Fruit fly (Drosophila melanogaster) whole organism, embryonic: ENCODE results near the gene CG13928.

Experiments used
- B-H1 ChIP-seq: fragments of 200-800 bp; sonication (Bioruptor generic); IDR thresholded peaks from 3 replicates; pipeline ENCODE4 v1.3.6; 2022; ENCODE audit warnings: missing biosample characterization, missing genetic modification characterization
- C15 ChIP-seq: fragments of 200-800 bp; sonication (Bioruptor generic); IDR thresholded peaks from 3 replicates; pipeline ENCODE4 v1.3.6; 2022; ENCODE audit warnings: missing biosample characterization, missing genetic modification characterization
- CG10267 ChIP-seq: fragments of 200-800 bp; sonication (Bioruptor generic); optimal IDR thresholded peaks from 2 replicates; lab custom pipeline; 2018; ENCODE audit warnings: missing biosample characterization, mild to moderate bottlenecking, missing genetic modification characterization, moderate library complexity
- CG12219 ChIP-seq: fragments of 200-800 bp; sonication (Bioruptor generic); optimal IDR thresholded peaks from 3 replicates; lab custom pipeline; 2018; ENCODE audit warnings: missing biosample characterization, mild to moderate bottlenecking, missing genetic modification characterization
- CG12391 ChIP-seq: fragments of 200-800 bp; sonication (Bioruptor generic); optimal IDR thresholded peaks from 3 replicates; lab custom pipeline; 2018; ENCODE audit warnings: missing biosample characterization, mild to moderate bottlenecking, missing genetic modification characterization, moderate library complexity
- CG13296 ChIP-seq: fragments of 200-800 bp; sonication (Bioruptor generic); optimal IDR thresholded peaks from 3 replicates; lab custom pipeline; 2018; ENCODE audit warnings: missing biosample characterization, mild to moderate bottlenecking, missing genetic modification characterization
- CG32772 ChIP-seq: fragments of 200-800 bp; sonication (Bioruptor generic); IDR thresholded peaks from 2 replicates; pipeline ENCODE4 v1.3.6; 2022; ENCODE audit warnings: missing biosample characterization, missing genetic modification characterization
- CG3847 ChIP-seq: fragments of 200-800 bp; sonication (Bioruptor generic); IDR thresholded peaks from 2 replicates; pipeline ENCODE4 v1.3.6; 2022; ENCODE audit warnings: missing biosample characterization, missing genetic modification characterization
- CG5180 ChIP-seq: fragments of 200-800 bp; sonication (Bioruptor generic); optimal IDR thresholded peaks from 3 replicates; lab custom pipeline; 2017; ENCODE audit warnings: missing biosample characterization, missing genetic modification characterization, mild to moderate bottlenecking, moderate library complexity, missing genetic modification reagents
- CG6854 ChIP-seq: fragments of 200-800 bp; sonication (Bioruptor generic); optimal IDR thresholded peaks from 3 replicates; lab custom pipeline; 2017; ENCODE audit warnings: missing biosample characterization, mild to moderate bottlenecking, missing genetic modification characterization
- CG7372 ChIP-seq: fragments of 200-800 bp; sonication (Bioruptor generic); IDR thresholded peaks from 2 replicates; pipeline ENCODE4 v1.3.6; 2022; ENCODE audit warnings: missing biosample characterization, missing genetic modification characterization
- CG7556 ChIP-seq: fragments of 200-800 bp; sonication (Bioruptor generic); optimal IDR thresholded peaks from 2 replicates; lab custom pipeline; 2017; ENCODE audit warnings: missing biosample characterization, mild to moderate bottlenecking, missing genetic modification characterization
- CG7963 ChIP-seq: fragments of 200-800 bp; sonication (Bioruptor generic); IDR thresholded peaks from 3 replicates; pipeline ENCODE4 v1.3.6; 2022; ENCODE audit warnings: missing biosample characterization, missing genetic modification characterization; ENCODE audit not compliant: partially characterized antibody
- CG9932 ChIP-seq: fragments of 200-800 bp; sonication (Bioruptor generic); IDR thresholded peaks from 2 replicates; pipeline ENCODE4 v1.3.6; 2022; ENCODE audit warnings: missing biosample characterization, missing genetic modification characterization
- HLH4C ChIP-seq: fragments of 200-800 bp; sonication (Bioruptor generic); IDR thresholded peaks from 3 replicates; pipeline ENCODE4 v1.3.6; 2022; ENCODE audit warnings: missing biosample characterization, missing genetic modification characterization; ENCODE audit not compliant: partially characterized antibody
- Hand ChIP-seq: fragments of 200-800 bp; sonication (Bioruptor generic); optimal IDR thresholded peaks from 2 replicates; lab custom pipeline; 2017; ENCODE audit warnings: mild to moderate bottlenecking, missing biosample characterization, missing genetic modification reagents, missing genetic modification characterization
- HmgD ChIP-seq: fragments of 200-800 bp; sonication (Bioruptor generic); optimal IDR thresholded peaks from 3 replicates; lab custom pipeline; 2016; ENCODE audit warnings: missing biosample characterization, missing genetic modification characterization
- Hmr ChIP-seq: fragments of 200-800 bp; sonication (Bioruptor generic); optimal IDR thresholded peaks from 3 replicates; lab custom pipeline; 2017; ENCODE audit warnings: mild to moderate bottlenecking, missing biosample characterization, missing genetic modification reagents, missing genetic modification characterization
- Hmx ChIP-seq: fragments of 200-800 bp; sonication (Bioruptor generic); optimal IDR thresholded peaks from 2 replicates; lab custom pipeline; 2016; ENCODE audit warnings: missing biosample characterization, missing genetic modification characterization
- Neu2 ChIP-seq: fragments of 200-800 bp; sonication (Bioruptor generic); optimal IDR thresholded peaks from 3 replicates; lab custom pipeline; 2016; ENCODE audit warnings: missing biosample characterization, missing genetic modification characterization, borderline replicate concordance
- Oli ChIP-seq: fragments of 200-800 bp; sonication (Bioruptor generic); optimal IDR thresholded peaks from 2 replicates; lab custom pipeline; 2018; ENCODE audit warnings: missing biosample characterization, mild to moderate bottlenecking, missing genetic modification characterization, moderate library complexity
- Opbp ChIP-seq: fragments of 200-800 bp; sonication (Bioruptor generic); IDR thresholded peaks from 3 replicates; pipeline ENCODE4 v1.3.6; 2022; ENCODE audit warnings: missing biosample characterization, missing genetic modification characterization; ENCODE audit not compliant: partially characterized antibody
- Optix ChIP-seq: fragments of 200-800 bp; sonication (Bioruptor generic); IDR thresholded peaks from 3 replicates; pipeline ENCODE4 v1.3.6; 2022; ENCODE audit warnings: missing biosample characterization, missing genetic modification characterization
- Poxn ChIP-seq: fragments of 200-800 bp; sonication (Bioruptor generic); IDR thresholded peaks from 2 replicates; pipeline ENCODE4 v1.3.6; 2022; ENCODE audit warnings: missing biosample characterization, missing genetic modification characterization
- Rx ChIP-seq: fragments of 200-800 bp; sonication (Bioruptor generic); IDR thresholded peaks from 2 replicates; pipeline ENCODE4 v1.3.6; 2022; ENCODE audit warnings: missing biosample characterization, missing genetic modification characterization
- Scr ChIP-seq: fragments of 200-800 bp; sonication (Bioruptor generic); IDR thresholded peaks from 2 replicates; pipeline ENCODE4 v1.3.6; 2022; ENCODE audit warnings: missing biosample characterization, missing genetic modification characterization; ENCODE audit not compliant: partially characterized antibody
- Xbp1 ChIP-seq: fragments of 200-800 bp; sonication (Bioruptor generic); optimal IDR thresholded peaks from 3 replicates; lab custom pipeline; 2016; ENCODE audit warnings: missing biosample characterization, mild to moderate bottlenecking, missing genetic modification characterization
- bbx ChIP-seq: fragments of 200-800 bp; sonication (Bioruptor generic); IDR thresholded peaks from 2 replicates; pipeline ENCODE4 v1.3.6; 2022; ENCODE audit warnings: missing biosample characterization, missing genetic modification characterization; ENCODE audit not compliant: partially characterized antibody
- bcd ChIP-seq: fragments of 200-800 bp; sonication (Bioruptor generic); optimal IDR thresholded peaks from 2 replicates; lab custom pipeline; 2017; ENCODE audit warnings: missing biosample characterization, mild to moderate bottlenecking, missing genetic modification characterization
- corto ChIP-seq: fragments of 200-800 bp; sonication (Bioruptor generic); optimal IDR thresholded peaks from 2 replicates; lab custom pipeline; 2016; ENCODE audit warnings: missing biosample characterization, mild to moderate bottlenecking, missing genetic modification characterization, moderate library complexity
- da ChIP-seq: fragments of 200-800 bp; sonication (Bioruptor generic); optimal IDR thresholded peaks from 2 replicates; lab custom pipeline; 2016; ENCODE audit warnings: missing biosample characterization, missing genetic modification characterization
- fd3F ChIP-seq: fragments of 200-800 bp; sonication (Bioruptor generic); optimal IDR thresholded peaks from 2 replicates; lab custom pipeline; 2018; ENCODE audit warnings: missing biosample characterization, mild to moderate bottlenecking, missing genetic modification characterization, moderate library complexity
- ftz-f1 ChIP-seq: fragments of 200-800 bp; sonication (Bioruptor generic); optimal IDR thresholded peaks from 2 replicates; lab custom pipeline; 2016; ENCODE audit warnings: missing biosample characterization, missing genetic modification characterization
- gro ChIP-seq: fragments of 200-800 bp; sonication (Bioruptor generic); optimal IDR thresholded peaks from 2 replicates; lab custom pipeline; 2016; ENCODE audit warnings: missing biosample characterization, missing genetic modification characterization
- luna ChIP-seq: fragments of 200-800 bp; sonication (Bioruptor generic); optimal IDR thresholded peaks from 2 replicates; lab custom pipeline; 2016; ENCODE audit warnings: missing biosample characterization, missing genetic modification characterization
- mam ChIP-seq: fragments of 200-800 bp; sonication (Bioruptor generic); optimal IDR thresholded peaks from 3 replicates; lab custom pipeline; 2016; ENCODE audit warnings: missing biosample characterization, missing genetic modification characterization
- mirr ChIP-seq: fragments of 200-800 bp; sonication (Bioruptor generic); optimal IDR thresholded peaks from 3 replicates; lab custom pipeline; 2018; ENCODE audit warnings: missing biosample characterization, mild to moderate bottlenecking, missing genetic modification characterization
- p53 ChIP-seq: fragments of 200-800 bp; sonication (Bioruptor generic); optimal IDR thresholded peaks from 2 replicates; lab custom pipeline; 2016; ENCODE audit warnings: missing biosample characterization, missing genetic modification characterization
- phol ChIP-seq: fragments of 200-800 bp; sonication (Bioruptor generic); optimal IDR thresholded peaks from 3 replicates; lab custom pipeline; 2018; ENCODE audit warnings: missing biosample characterization, mild to moderate bottlenecking, missing genetic modification characterization, moderate library complexity
- pita ChIP-seq: fragments of 200-800 bp; sonication (Bioruptor generic); optimal IDR thresholded peaks from 2 replicates; lab custom pipeline; 2017; ENCODE audit warnings: missing biosample characterization, mild to moderate bottlenecking, missing genetic modification characterization
- prd ChIP-seq, 3 experiments: fragments of >200 bp in 2 of 3; fragments of 200-800 bp in 1 of 3; sonication (Bioruptor generic) in 1 of 3; optimal IDR thresholded peaks in 2 of 3; IDR thresholded peaks in 1 of 3; 2 replicates in 2 of 3; 3 replicates in 1 of 3; pipeline versions ENCODE4 v1.3.6 to Lab custom; 2017 to 2022; ENCODE audit warnings: missing biosample characterization in 1 of 3, missing genetic modification characterization in 1 of 3
- pzg ChIP-seq: fragments of 200-800 bp; sonication (Bioruptor generic); optimal IDR thresholded peaks from 3 replicates; lab custom pipeline; 2018; ENCODE audit warnings: missing biosample characterization, mild to moderate bottlenecking, missing genetic modification characterization, moderate library complexity
- repo ChIP-seq: fragments of 200-800 bp; sonication (Bioruptor generic); optimal IDR thresholded peaks from 2 replicates; lab custom pipeline; 2016; ENCODE audit warnings: missing biosample characterization, missing genetic modification characterization
- scrt ChIP-seq: fragments of 200-800 bp; sonication (Bioruptor generic); optimal IDR thresholded peaks from 2 replicates; lab custom pipeline; 2018; ENCODE audit warnings: missing biosample characterization, mild to moderate bottlenecking, missing genetic modification characterization, moderate library complexity
- sd ChIP-seq: fragments of 200-800 bp; sonication (Bioruptor generic); optimal IDR thresholded peaks from 3 replicates; lab custom pipeline; 2018; ENCODE audit warnings: missing biosample characterization, mild to moderate bottlenecking, missing genetic modification characterization, moderate library complexity
- sug ChIP-seq: fragments of 200-800 bp; optimal IDR thresholded peaks from 2 replicates; lab custom pipeline; 2019; ENCODE audit warnings: missing biosample characterization, mild to moderate bottlenecking, missing genetic modification characterization, moderate library complexity
- trem ChIP-seq: fragments of 200-800 bp; optimal IDR thresholded peaks from 3 replicates; lab custom pipeline; 2019; ENCODE audit warnings: missing biosample characterization, mild to moderate bottlenecking, missing genetic modification characterization, moderate library complexity
- trh ChIP-seq: fragments of 200-800 bp; sonication (Bioruptor generic); optimal IDR thresholded peaks from 2 replicates; lab custom pipeline; 2016; ENCODE audit warnings: missing biosample characterization, missing genetic modification characterization
- vvl ChIP-seq: fragments of 200-800 bp; sonication (Bioruptor generic); IDR thresholded peaks from 2 replicates; pipeline ENCODE4 v1.3.6; 2022; ENCODE audit warnings: missing biosample characterization, missing genetic modification characterization

Gene CG13928

DNA sequence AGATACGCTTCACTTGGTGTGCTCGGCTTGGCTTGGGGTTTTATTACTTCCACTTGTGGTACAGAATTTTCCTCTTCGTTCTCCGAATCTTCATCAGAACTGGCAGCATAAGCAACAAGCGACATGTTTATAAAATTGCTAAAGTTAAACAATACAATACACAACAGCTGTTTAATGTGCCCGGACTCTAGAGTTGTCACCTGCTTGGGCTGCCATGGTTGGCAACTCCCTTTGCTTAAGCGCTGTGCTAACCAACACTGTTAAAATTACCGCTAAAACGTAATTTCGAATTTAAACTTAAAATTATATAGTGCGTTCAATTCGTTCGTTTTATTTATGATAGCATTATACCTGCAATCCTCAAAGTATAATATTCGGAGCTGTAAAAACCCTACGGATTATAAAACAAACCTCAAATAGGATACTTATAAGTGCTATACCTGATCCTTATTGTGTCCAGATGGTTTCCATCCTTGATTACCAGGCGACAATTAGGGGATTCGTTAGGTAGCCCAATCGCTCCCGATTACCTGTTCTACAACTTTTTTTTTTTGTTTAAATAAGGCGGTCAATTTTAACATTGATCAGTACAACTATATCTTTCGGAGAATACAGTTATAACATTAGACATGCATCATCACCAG lies 19.2 kb upstream of the CG13928 start, which contains the start of the genes CG17249 and Bro (continued):
- peak; percentile 68 for TF ChIP-seq CG9932 (GFP tag; lab: Robert Waterston, UW)
- TF ChIP-seq mam (GFP tag; lab: Kevin White, UChicago) = peak; percentile 21
- no peak for TF ChIP-seq HLH4C
- no peak for TF ChIP-seq CG13296 (GFP tag; lab: Kevin White, UChicago)
- TF ChIP-seq CG3847 (GFP tag; lab: Robert Waterston, UW) = peak; percentile 93
- peak; percentile 36 for TF ChIP-seq sug (tag; lab: Kevin White, UChicago)
- TF ChIP-seq p53 (GFP tag; lab: Kevin White, UChicago) = no peak
- TF ChIP-seq repo = no peak
- TF ChIP-seq fd3F (GFP tag; lab: Kevin White, UChicago) = no peak
- peak; percentile 62 for TF ChIP-seq scrt (GFP tag; lab: Kevin White, UChicago)
- TF ChIP-seq bbx = no peak
- no peak for TF ChIP-seq Hmx (GFP tag; lab: Kevin White, UChicago)
- no peak for TF ChIP-seq CG7556
- TF ChIP-seq pzg (GFP tag; lab: Kevin White, UChicago) = peak; percentile 93
- 0 out of 3 replicates have a peak, but pooled peaks have one; percentile 11 for TF ChIP-seq C15 (GFP tag; lab: Robert Waterston, UW)
- no peak for TF ChIP-seq ftz-f1 (GFP tag; lab: Kevin White, UChicago)
- TF ChIP-seq Rx (GFP tag; lab: Robert Waterston, UW) = no peak
- peak; percentile 19 for TF ChIP-seq CG12391 (tag; lab: Kevin White, UChicago)
- TF ChIP-seq Hand (GFP tag; lab: Kevin White, UChicago) = no peak
- peak; percentile 72 for TF ChIP-seq vvl (GFP tag; lab: Robert Waterston, UW)
- TF ChIP-seq da (GFP tag; lab: Kevin White, UChicago) = no peak
- TF ChIP-seq Neu2 = no peak
- TF ChIP-seq Opbp = peak; percentile 52; the same call in 1 of the 3 replicates
- no peak for TF ChIP-seq Optix (GFP tag; lab: Robert Waterston, UW)
- peak; percentile 68 for TF ChIP-seq Xbp1 (GFP tag; lab: Kevin White, UChicago)
- TF ChIP-seq CG10267 (tag; lab: Kevin White, UChicago) = peak; percentile 98
- no peak for TF ChIP-seq Oli (tag; lab: Kevin White, UChicago)
- TF ChIP-seq Scr = peak; percentile 25; the same call in 1 of the 2 replicates
- TF ChIP-seq CG5180 (GFP tag; lab: Kevin White, UChicago) = no peak
- TF ChIP-seq mirr (GFP tag; lab: Kevin White, UChicago) = no peak
- no peak for TF ChIP-seq CG6854
- no peak for TF ChIP-seq corto
- no peak for TF ChIP-seq Poxn (GFP tag; lab: Robert Waterston, UW)
- peak; percentile 30 for TF ChIP-seq HmgD (GFP tag; lab: Kevin White, UChicago)
- TF ChIP-seq CG7372 = no peak
- no peak for TF ChIP-seq bcd (GFP tag; lab: Kevin White, UChicago)
- TF ChIP-seq trem (tag; lab: Kevin White, UChicago) = peak; percentile 46
- TF ChIP-seq CG32772 (GFP tag; lab: Robert Waterston, UW) = no peak
- TF ChIP-seq sd (tag; lab: Kevin White, UChicago) = no peak
- TF ChIP-seq CG7963 (GFP tag; lab: Robert Waterston, UW) = no peak
- no peak for TF ChIP-seq trh (GFP tag; lab: Kevin White, UChicago)
- TF ChIP-seq CG12219 (GFP tag; lab: Kevin White, UChicago) = no peak
- TF ChIP-seq B-H1 (GFP tag; lab: Robert Waterston, UW) = no peak
- no peak for TF ChIP-seq luna (GFP tag; lab: Kevin White, UChicago)
- peak; percentile 42 for TF ChIP-seq Hmr (GFP tag; lab: Kevin White, UChicago)
- peak; percentile 37 for TF ChIP-seq phol (tag; lab: Kevin White, UChicago)
- TF ChIP-seq pita (GFP tag; lab: Kevin White, UChicago) = no peak
- no peak for TF ChIP-seq prd (optimal IDR thresholded peaks at IDR 0.05; lab: Kevin White, UChicago)
- TF ChIP-seq prd (GFP tag; IDR thresholded peaks at IDR 0.05; lab: Robert Waterston, UW) = no peak
- peak; percentile 43 for TF ChIP-seq gro
